Fruit fly (Drosophila melanogaster) whole organism, embryonic: ENCODE results near the gene CG14655.

Experiments used
- Bgb ChIP-seq: fragments of 200-800 bp; sonication (Bioruptor generic); IDR thresholded peaks from 2 replicates; pipeline ENCODE4 v1.3.6; 2022; ENCODE audit warnings: missing biosample characterization, missing genetic modification characterization; ENCODE audit not compliant: partially characterized antibody
- CG11695 ChIP-seq: fragments of 200-800 bp; sonication (Bioruptor generic); IDR thresholded peaks from 3 replicates; pipeline ENCODE4 v1.3.6; 2022; ENCODE audit warnings: missing biosample characterization, missing genetic modification characterization
- CG12391 ChIP-seq: fragments of 200-800 bp; sonication (Bioruptor generic); optimal IDR thresholded peaks from 3 replicates; lab custom pipeline; 2018; ENCODE audit warnings: missing biosample characterization, mild to moderate bottlenecking, missing genetic modification characterization, moderate library complexity
- CG12769 ChIP-seq: fragments of 200-800 bp; sonication (Bioruptor generic); optimal IDR thresholded peaks from 2 replicates; lab custom pipeline; 2019; ENCODE audit warnings: missing biosample characterization, mild to moderate bottlenecking, missing genetic modification characterization, moderate library complexity
- CG15011 ChIP-seq: fragments of 200-800 bp; sonication (Bioruptor generic); optimal IDR thresholded peaks from 3 replicates; lab custom pipeline; 2018; ENCODE audit warnings: missing biosample characterization, mild to moderate bottlenecking, missing genetic modification characterization
- CG1529 ChIP-seq: fragments of 200-800 bp; sonication (Bioruptor generic); optimal IDR thresholded peaks from 3 replicates; lab custom pipeline; 2018; ENCODE audit warnings: missing biosample characterization, missing genetic modification characterization
- CG1647 ChIP-seq: fragments of 200-800 bp; sonication (Bioruptor generic); optimal IDR thresholded peaks from 3 replicates; lab custom pipeline; 2016; ENCODE audit warnings: missing biosample characterization, missing genetic modification characterization
- CG2116 ChIP-seq: fragments of 200-800 bp; sonication (Bioruptor generic); optimal IDR thresholded peaks from 3 replicates; lab custom pipeline; 2018; ENCODE audit warnings: missing biosample characterization, mild to moderate bottlenecking, missing genetic modification characterization
- CG2875 ChIP-seq: fragments of 200-800 bp; sonication (Bioruptor generic); optimal IDR thresholded peaks from 2 replicates; lab custom pipeline; 2017; ENCODE audit warnings: missing biosample characterization, mild to moderate bottlenecking, missing genetic modification characterization, missing genetic modification reagents
- CG31224 ChIP-seq: fragments of 200-800 bp; sonication (Bioruptor generic); IDR thresholded peaks from 2 replicates; pipeline ENCODE4 v1.3.6; 2022; ENCODE audit warnings: missing biosample characterization, missing genetic modification characterization
- CG4730 ChIP-seq: fragments of 200-800 bp; sonication (Bioruptor generic); IDR thresholded peaks from 2 replicates; pipeline ENCODE4 v1.3.6; 2022; ENCODE audit warnings: missing biosample characterization, missing genetic modification characterization
- CG9437 ChIP-seq: fragments of 200-800 bp; sonication (Bioruptor generic); optimal IDR thresholded peaks from 2 replicates; lab custom pipeline; 2018; ENCODE audit warnings: missing biosample characterization, mild to moderate bottlenecking, missing genetic modification characterization
- CG9932 ChIP-seq: fragments of 200-800 bp; sonication (Bioruptor generic); IDR thresholded peaks from 2 replicates; pipeline ENCODE4 v1.3.6; 2022; ENCODE audit warnings: missing biosample characterization, missing genetic modification characterization
- ERR ChIP-seq: fragments of 200-800 bp; sonication (Bioruptor generic); optimal IDR thresholded peaks from 2 replicates; lab custom pipeline; 2016; ENCODE audit warnings: missing biosample characterization, missing genetic modification characterization
- Fer2 ChIP-seq: fragments of 200-800 bp; sonication (Bioruptor generic); optimal IDR thresholded peaks from 2 replicates; lab custom pipeline; 2018; ENCODE audit warnings: missing biosample characterization, mild to moderate bottlenecking, missing genetic modification characterization, moderate library complexity
- Hand ChIP-seq: fragments of 200-800 bp; sonication (Bioruptor generic); optimal IDR thresholded peaks from 2 replicates; lab custom pipeline; 2017; ENCODE audit warnings: mild to moderate bottlenecking, missing biosample characterization, missing genetic modification reagents, missing genetic modification characterization
- HmgZ ChIP-seq: fragments of 200-800 bp; sonication (Bioruptor generic); optimal IDR thresholded peaks from 2 replicates; lab custom pipeline; 2018; ENCODE audit warnings: missing biosample characterization, mild to moderate bottlenecking, missing genetic modification characterization
- Hr51 ChIP-seq, 2 experiments: fragments of 200-800 bp; sonication (Bioruptor generic); optimal IDR thresholded peaks; 2 replicates in 1 of 2; 3 replicates in 1 of 2; lab custom pipeline; 2016 to 2018; ENCODE audit warnings: missing biosample characterization in 2 of 2, missing genetic modification characterization in 2 of 2, mild to moderate bottlenecking in 1 of 2, moderate library complexity in 1 of 2
- Hr78 ChIP-seq, 2 experiments: fragments of 200-800 bp in 1 of 2; fragments of >200 bp in 1 of 2; sonication (Bioruptor generic) in 1 of 2; optimal IDR thresholded peaks; 2 replicates each; lab custom pipeline; 2017 to 2019; ENCODE audit warnings: missing biosample characterization in 2 of 2, missing genetic modification characterization in 2 of 2, mild to moderate bottlenecking in 1 of 2, moderate library complexity in 1 of 2
- NFAT ChIP-seq: fragments of 200-800 bp; sonication (Bioruptor generic); IDR thresholded peaks from 2 replicates; pipeline ENCODE4 v1.3.6; 2022; ENCODE audit warnings: missing biosample characterization, missing genetic modification characterization
- Nf-YB ChIP-seq: fragments of 200-800 bp; sonication (Bioruptor generic); optimal IDR thresholded peaks from 3 replicates; lab custom pipeline; 2019; ENCODE audit warnings: missing biosample characterization, mild to moderate bottlenecking, missing genetic modification characterization, moderate library complexity
- Optix ChIP-seq: fragments of 200-800 bp; sonication (Bioruptor generic); IDR thresholded peaks from 3 replicates; pipeline ENCODE4 v1.3.6; 2022; ENCODE audit warnings: missing biosample characterization, missing genetic modification characterization
- Pdp1 ChIP-seq, 2 experiments: fragments of 200-800 bp; sonication (Bioruptor generic); optimal IDR thresholded peaks; 3 replicates each; lab custom pipeline; 2016; ENCODE audit warnings: missing biosample characterization in 2 of 2, missing genetic modification characterization in 2 of 2, mild to moderate bottlenecking in 1 of 2, moderate library complexity in 1 of 2
- Sin3A ChIP-seq: fragments of >200 bp; optimal IDR thresholded peaks from 2 replicates; lab custom pipeline; 2018
- Six4 ChIP-seq: fragments of 200-800 bp; sonication (Bioruptor generic); optimal IDR thresholded peaks from 2 replicates; lab custom pipeline; 2016; ENCODE audit warnings: missing biosample characterization, missing genetic modification characterization
- Sox100B ChIP-seq: fragments of 200-800 bp; sonication (Bioruptor generic); optimal IDR thresholded peaks from 3 replicates; lab custom pipeline; 2018; ENCODE audit warnings: missing biosample characterization, mild to moderate bottlenecking, missing genetic modification characterization
- Usf ChIP-seq: fragments of 200-800 bp; sonication (Bioruptor generic); optimal IDR thresholded peaks from 2 replicates; lab custom pipeline; 2017; ENCODE audit warnings: missing genotype, missing biosample characterization, missing genetic modification characterization
- ab ChIP-seq: fragments of 200-800 bp; sonication (Bioruptor generic); optimal IDR thresholded peaks from 2 replicates; lab custom pipeline; 2016; ENCODE audit warnings: missing biosample characterization, missing genetic modification characterization
- bcd ChIP-seq: fragments of 200-800 bp; sonication (Bioruptor generic); optimal IDR thresholded peaks from 2 replicates; lab custom pipeline; 2017; ENCODE audit warnings: missing biosample characterization, mild to moderate bottlenecking, missing genetic modification characterization
- ci ChIP-seq: fragments of 200-800 bp; sonication (Bioruptor generic); IDR thresholded peaks from 3 replicates; pipeline ENCODE4 v1.3.6; 2022; ENCODE audit warnings: missing biosample characterization, missing genetic modification characterization
- croc ChIP-seq: fragments of 200-800 bp; sonication (Bioruptor generic); conservative IDR thresholded peaks from 3 replicates; pipeline ENCODE4 v1.3.6; 2022; ENCODE audit warnings: missing biosample characterization, missing genetic modification characterization
- fd64A ChIP-seq: fragments of 200-800 bp; sonication (Bioruptor generic); optimal IDR thresholded peaks from 3 replicates; lab custom pipeline; 2018; ENCODE audit warnings: missing biosample characterization, mild to moderate bottlenecking, missing genetic modification characterization
- gcm ChIP-seq: fragments of 200-800 bp; sonication (Bioruptor generic); optimal IDR thresholded peaks from 2 replicates; lab custom pipeline; 2019; ENCODE audit warnings: missing biosample characterization, mild to moderate bottlenecking, missing genetic modification characterization, moderate library complexity
- gro ChIP-seq: fragments of 200-800 bp; sonication (Bioruptor generic); optimal IDR thresholded peaks from 2 replicates; lab custom pipeline; 2016; ENCODE audit warnings: missing biosample characterization, missing genetic modification characterization
- hth ChIP-seq: fragments of >200 bp; optimal IDR thresholded peaks from 2 replicates; lab custom pipeline; 2017; ENCODE audit warnings: inconsistent platforms
- klu ChIP-seq: fragments of 200-800 bp; sonication (Bioruptor generic); IDR thresholded peaks from 2 replicates; pipeline ENCODE4 v1.3.6; 2022; ENCODE audit warnings: missing biosample characterization, missing genetic modification characterization
- lab ChIP-seq: fragments of 200-800 bp; sonication (Bioruptor generic); optimal IDR thresholded peaks from 3 replicates; lab custom pipeline; 2017; ENCODE audit warnings: missing biosample characterization, missing genetic modification characterization, mild to moderate bottlenecking, moderate library complexity, missing genetic modification reagents
- lmd ChIP-seq: fragments of 200-800 bp; sonication (Bioruptor generic); IDR thresholded peaks from 2 replicates; pipeline ENCODE4 v1.3.6; 2022; ENCODE audit warnings: missing biosample characterization, missing genetic modification characterization
- nau ChIP-seq: fragments of 200-800 bp; sonication (Bioruptor generic); optimal IDR thresholded peaks from 3 replicates; lab custom pipeline; 2017; ENCODE audit warnings: missing biosample characterization, mild to moderate bottlenecking, missing genetic modification characterization, missing genetic modification reagents
- odd ChIP-seq: fragments of 200-800 bp; sonication (Bioruptor generic); optimal IDR thresholded peaks from 2 replicates; lab custom pipeline; 2017; ENCODE audit warnings: missing biosample characterization, mild to moderate bottlenecking, missing genetic modification characterization
- ranshi ChIP-seq: fragments of 200-800 bp; sonication (Bioruptor generic); IDR thresholded peaks from 2 replicates; pipeline ENCODE4 v1.3.6; 2022; ENCODE audit warnings: missing biosample characterization, missing genetic modification characterization
- ro ChIP-seq: fragments of 200-800 bp; sonication (Bioruptor generic); IDR thresholded peaks from 2 replicates; pipeline ENCODE4 v1.3.6; 2022; ENCODE audit warnings: missing biosample characterization, missing genetic modification characterization
- scrt ChIP-seq: fragments of 200-800 bp; sonication (Bioruptor generic); optimal IDR thresholded peaks from 2 replicates; lab custom pipeline; 2018; ENCODE audit warnings: missing biosample characterization, mild to moderate bottlenecking, missing genetic modification characterization, moderate library complexity
- sens-2 ChIP-seq: fragments of 200-800 bp; sonication (Bioruptor generic); IDR thresholded peaks from 2 replicates; pipeline ENCODE4 v1.3.6; 2022; ENCODE audit warnings: missing biosample characterization, missing genetic modification characterization
- sisA ChIP-seq: fragments of 200-800 bp; sonication (Bioruptor generic); IDR thresholded peaks from 2 replicates; pipeline ENCODE4 v1.3.6; 2022; ENCODE audit warnings: missing biosample characterization, missing genetic modification characterization
- slou ChIP-seq: fragments of 200-800 bp; sonication (Bioruptor generic); optimal IDR thresholded peaks from 3 replicates; lab custom pipeline; 2016; ENCODE audit warnings: missing biosample characterization, missing genetic modification characterization
- stc ChIP-seq: fragments of 200-800 bp; sonication (Bioruptor generic); IDR thresholded peaks from 2 replicates; pipeline ENCODE4 v1.3.6; 2022; ENCODE audit warnings: missing biosample characterization, missing genetic modification characterization
- tgo ChIP-seq: fragments of 200-800 bp; sonication (Bioruptor generic); IDR thresholded peaks from 3 replicates; pipeline ENCODE4 v1.3.6; 2022; ENCODE audit warnings: missing biosample characterization, missing genetic modification characterization
- toy ChIP-seq: fragments of 200-800 bp; sonication (Bioruptor generic); IDR thresholded peaks from 2 replicates; pipeline ENCODE4 v1.3.6; 2022; ENCODE audit warnings: missing biosample characterization, missing genetic modification characterization
- usp ChIP-seq: fragments of >200 bp; optimal IDR thresholded peaks from 2 replicates; lab custom pipeline; 2017; ENCODE audit warnings: missing biosample characterization, missing genetic modification characterization

CG14655 gene

DNA sequence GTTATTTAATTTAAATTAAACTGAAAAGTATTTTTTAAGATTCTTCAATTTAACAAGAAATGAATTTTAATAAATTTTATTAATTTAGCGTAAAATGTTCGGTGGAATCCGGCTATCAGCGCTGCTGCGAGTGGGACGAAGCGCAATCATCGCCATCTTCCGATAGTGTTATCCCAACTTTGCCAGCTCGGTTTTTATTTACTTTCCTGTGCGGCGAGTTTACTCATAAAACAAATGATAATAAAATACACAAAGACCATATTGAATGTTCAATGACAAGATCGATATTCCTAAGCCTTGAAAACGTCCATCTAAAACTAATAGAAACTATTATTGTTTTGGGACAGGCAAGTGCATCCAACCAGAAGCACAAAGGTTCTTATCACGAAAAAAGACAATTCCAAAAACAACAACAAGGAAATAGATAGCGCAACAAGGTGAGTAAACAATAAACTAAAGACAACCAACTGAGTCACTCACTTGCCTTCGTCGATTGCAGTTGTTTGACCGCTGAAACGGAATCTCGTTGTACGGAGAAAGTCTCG lies 33.1 kb upstream of the CG14655 start (continued):
- TF ChIP-seq Nf-YB (GFP tag; lab: Kevin White, UChicago) (peak; percentile 68), Bgb (peak; percentile 72), odd (GFP tag; lab: Kevin White, UChicago) (peak; percentile 81), gro (no peak), Sox100B (peak; percentile 74), fd64A (GFP tag; lab: Kevin White, UChicago) (peak; percentile 83), Fer2 (tag; lab: Kevin White, UChicago) (no peak), Usf (GFP tag; lab: Kevin White, UChicago) (peak; percentile 8), lmd (peak; percentile 53), scrt (GFP tag; lab: Kevin White, UChicago) (peak; percentile 55), Hr51 (GFP tag; optimal IDR thresholded peaks at IDR 0.05; lab: Kevin White, UChicago) (peak in 1 of 2 experiments; percentile 35), ro (no peak), tgo (GFP tag; lab: Robert Waterston, UW) (0 out of 3 replicates have a peak, but pooled peaks have one; percentile 39), NFAT (GFP tag; lab: Robert Waterston, UW) (peak; percentile 38; the same call in 1 of the 2 replicates), lab (GFP tag; lab: Kevin White, UChicago) (peak; percentile 73), CG12769 (tag; lab: Kevin White, UChicago) (peak; percentile 7), CG1647 (no peak), CG1529 (GFP tag; lab: Kevin White, UChicago) (peak; percentile 78), CG11695 (0 out of 3 replicates have a peak, but pooled peaks have one; percentile 32), ERR (peak; percentile 36), sisA (peak; percentile 58), CG2875 (peak; percentile 80), slou (GFP tag; lab: Kevin White, UChicago) (no peak), CG31224 (GFP tag; lab: Robert Waterston, UW) (peak; percentile 37; the same call in 1 of the 2 replicates), usp (GFP tag; lab: Kevin White, UChicago) (no peak), toy (GFP tag; lab: Robert Waterston, UW) (no peak), Hr78 (GFP tag; optimal IDR thresholded peaks at IDR 0.05; lab: Kevin White, UChicago) (peak in 1 of 2 experiments; percentile 45), ci (GFP tag; lab: Robert Waterston, UW) (peak; percentile 80), ranshi (peak; percentile 54), Pdp1 (GFP tag; optimal IDR thresholded peaks at IDR 0.05; lab: Kevin White, UChicago) (peak in 1 of 2 experiments; percentile 60), croc (GFP tag; lab: Robert Waterston, UW) (peak; percentile 43), hth (lab: Kevin White, UChicago) (no peak), gcm (peak; percentile 76), CG15011 (GFP tag; lab: Kevin White, UChicago) (peak; percentile 61), sens-2 (GFP tag; lab: Robert Waterston, UW) (peak; percentile 48; the same call in 1 of the 2 replicates), CG9932 (GFP tag; lab: Robert Waterston, UW) (no peak; the same call in none of the 2 replicates), ab (no peak), Optix (GFP tag; lab: Robert Waterston, UW) (no peak), klu (GFP tag; lab: Robert Waterston, UW) (no peak), CG2116 (GFP tag; lab: Kevin White, UChicago) (peak; percentile 55), stc (GFP tag; lab: Robert Waterston, UW) (peak; percentile 48; the same call in 1 of the 2 replicates), Hand (GFP tag; lab: Kevin White, UChicago) (peak; percentile 58), CG4730 (GFP tag; lab: Robert Waterston, UW) (no peak), HmgZ (tag; lab: Kevin White, UChicago) (peak; percentile 61), CG12391 (tag; lab: Kevin White, UChicago) (peak; percentile 53), nau (peak; percentile 85), Sin3A (lab: Kevin White, UChicago) (peak; percentile 38), bcd (GFP tag; lab: Kevin White, UChicago) (peak; percentile 51), CG9437 (GFP tag; lab: Kevin White, UChicago) (no peak), Six4 (GFP tag; lab: Kevin White, UChicago) (peak; percentile 19)
